Fruit fly (Drosophila melanogaster): ENCODE measurements around the gene CG17855.

The CG17855 gene

dm6 chr2L:9524915-9525314 is 15.4 kb upstream of the CG17855 start:
- TF ChIP-seq Sin3A (optimal IDR thresholded peaks at IDR 0.05) (no peak), ttk (optimal IDR thresholded peaks at IDR 0.05) (no peak), h (optimal IDR thresholded peaks at IDR 0.05) (no peak), Myc (optimal IDR thresholded peaks at IDR 0.05) (no peak), insv (optimal IDR thresholded peaks at IDR 0.05) (no peak), psq (optimal IDR thresholded peaks at IDR 0.05) (no peak)

DNA sequence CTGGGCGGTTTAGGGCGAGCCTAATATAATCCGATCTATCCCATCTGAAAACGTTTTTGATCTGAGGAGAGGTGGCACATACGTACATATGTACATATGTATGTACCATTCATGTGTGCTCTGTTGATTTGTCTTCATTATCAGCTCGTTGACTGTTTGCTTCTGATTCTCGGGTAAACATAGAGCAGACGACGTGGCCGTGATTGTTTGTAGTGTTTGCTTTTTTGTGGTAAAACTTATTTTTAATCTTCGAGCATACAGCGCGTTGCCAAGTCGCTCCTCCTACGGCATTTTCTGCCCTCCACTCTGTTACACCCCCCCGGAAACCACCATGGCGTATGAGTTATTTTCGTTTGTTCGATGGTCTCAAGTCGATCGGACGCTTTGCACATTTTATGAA is 14.6 kb upstream of the CG17855 start:
- no peak for TF ChIP-seq Myc (optimal IDR thresholded peaks at IDR 0.05)
- no peak for TF ChIP-seq h (optimal IDR thresholded peaks at IDR 0.05)
- TF ChIP-seq insv (optimal IDR thresholded peaks at IDR 0.05), result no peak
- no peak for TF ChIP-seq Sin3A (optimal IDR thresholded peaks at IDR 0.05)
- no peak for TF ChIP-seq ttk (optimal IDR thresholded peaks at IDR 0.05)
- no peak for TF ChIP-seq psq (optimal IDR thresholded peaks at IDR 0.05)

dm6 chr2L:9526518-9526917 is 13.8 kb upstream of the CG17855 start:
- no peak for TF ChIP-seq h (optimal IDR thresholded peaks at IDR 0.05)
- no peak for TF ChIP-seq psq (optimal IDR thresholded peaks at IDR 0.05)
- no peak for TF ChIP-seq ttk (optimal IDR thresholded peaks at IDR 0.05)
- no peak for TF ChIP-seq Sin3A (optimal IDR thresholded peaks at IDR 0.05)
- no peak for TF ChIP-seq insv (optimal IDR thresholded peaks at IDR 0.05)
- TF ChIP-seq Myc (optimal IDR thresholded peaks at IDR 0.05), result no peak

dm6 chr2L:9528215-9528614 is 12.1 kb upstream of the CG17855 start, which contains the start of gene CG31883:
Gene CG31883 (plus strand): TSS chr2L:9528515.
- TF ChIP-seq Sin3A (optimal IDR thresholded peaks at IDR 0.05) (no peak), h (optimal IDR thresholded peaks at IDR 0.05) (no peak), Myc (optimal IDR thresholded peaks at IDR 0.05) (no peak), ttk (optimal IDR thresholded peaks at IDR 0.05) (no peak), insv (optimal IDR thresholded peaks at IDR 0.05) (no peak), psq (optimal IDR thresholded peaks at IDR 0.05) (no peak)

DNA sequence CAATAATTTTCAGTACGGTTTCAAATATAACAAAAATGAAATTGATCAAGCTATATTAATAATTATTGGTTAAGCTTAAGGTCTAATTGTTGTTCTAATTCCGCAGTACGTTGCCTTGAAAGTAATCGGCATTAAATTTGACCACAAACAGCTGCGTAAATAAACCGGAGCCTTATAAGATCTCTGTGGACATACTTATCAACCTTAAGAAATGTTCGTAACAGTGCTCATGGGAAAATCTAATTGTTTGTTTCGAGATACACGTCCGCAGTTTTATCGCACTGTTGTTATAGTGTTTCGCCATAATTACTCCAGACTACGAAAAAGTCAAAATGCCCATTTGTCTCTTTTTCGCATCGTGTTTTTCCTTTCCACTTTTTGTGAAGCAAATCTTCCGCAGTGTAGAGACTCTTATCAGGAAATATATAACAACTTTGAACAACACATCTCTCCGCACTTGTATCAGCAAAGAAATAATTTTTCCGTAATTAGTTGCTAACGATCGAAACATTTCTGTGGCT is 10.4 kb upstream of the CG17855 start:
- TF ChIP-seq h (optimal IDR thresholded peaks at IDR 0.05) (no peak), insv (optimal IDR thresholded peaks at IDR 0.05) (no peak), ttk (optimal IDR thresholded peaks at IDR 0.05) (no peak), psq (optimal IDR thresholded peaks at IDR 0.05) (no peak), Sin3A (optimal IDR thresholded peaks at IDR 0.05) (no peak), Myc (optimal IDR thresholded peaks at IDR 0.05) (no peak)

DNA sequence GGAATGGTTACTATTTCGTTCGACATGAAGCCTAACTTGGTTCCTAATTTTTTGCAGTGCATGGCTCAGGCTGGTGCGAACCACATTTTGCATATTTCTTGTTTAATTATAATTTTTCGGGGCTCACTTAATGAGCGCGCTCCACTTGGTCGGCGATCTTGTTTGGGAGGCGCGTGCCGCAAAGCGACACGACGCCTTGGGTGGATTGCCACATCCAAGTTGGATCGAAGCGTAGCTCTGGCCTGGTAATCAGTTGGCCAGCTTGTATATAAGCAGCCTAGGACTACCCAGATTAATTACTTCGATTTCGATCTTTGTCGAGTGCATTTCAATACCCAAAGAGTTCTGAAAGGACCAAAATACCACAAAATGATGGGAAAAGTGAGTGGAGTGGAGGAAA is 2.3 kb downstream of the CG17855 start, which contains the start of gene Cpr30B:
Cpr30B (plus strand) TSS at position 301 of the 400 bp plus-strand sequence.
- no peak for TF ChIP-seq psq (optimal IDR thresholded peaks at IDR 0.05)
- TF ChIP-seq ttk (optimal IDR thresholded peaks at IDR 0.05), result no peak
- TF ChIP-seq insv (optimal IDR thresholded peaks at IDR 0.05), result no peak
- TF ChIP-seq h (optimal IDR thresholded peaks at IDR 0.05), result no peak
- TF ChIP-seq Sin3A (optimal IDR thresholded peaks at IDR 0.05), result no peak
- no peak for TF ChIP-seq Myc (optimal IDR thresholded peaks at IDR 0.05)

dm6 chr2L:9543871-9544270 is 3.5 kb downstream of the CG17855 start, which contains the start of gene CG13113:
Gene CG13113 (plus strand): TSS chr2L:9544171.
- TF ChIP-seq ttk (optimal IDR thresholded peaks at IDR 0.05) (no peak), h (optimal IDR thresholded peaks at IDR 0.05) (no peak), psq (optimal IDR thresholded peaks at IDR 0.05) (no peak), Myc (optimal IDR thresholded peaks at IDR 0.05) (no peak), insv (optimal IDR thresholded peaks at IDR 0.05) (no peak)

DNA sequence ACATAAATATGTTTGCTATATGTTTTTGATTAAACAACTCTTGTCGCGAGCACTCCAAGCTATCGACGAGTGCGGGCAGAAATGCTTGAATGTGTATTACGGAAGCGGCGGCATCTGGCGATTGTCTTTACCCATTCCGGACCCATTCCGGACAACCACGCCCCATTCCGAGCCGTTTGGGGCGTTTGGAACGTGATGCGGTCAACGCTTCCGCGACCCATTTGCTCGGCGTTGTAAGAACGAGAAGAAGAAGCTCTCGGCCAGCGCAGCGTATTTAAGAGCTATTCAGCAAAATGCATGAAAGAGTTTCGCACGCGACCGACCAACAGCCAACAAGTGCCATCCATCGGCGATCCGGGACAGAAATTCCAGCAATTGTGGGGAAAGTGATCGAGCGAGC is 5.2 kb downstream of the CG17855 start, which contains the start of gene CG13114:
CG13114 (plus strand) TSS at position 301 of the 400 bp plus-strand sequence.
- TF ChIP-seq h (optimal IDR thresholded peaks at IDR 0.05) (no peak), insv (optimal IDR thresholded peaks at IDR 0.05) (no peak), Myc (optimal IDR thresholded peaks at IDR 0.05) (no peak)

DNA sequence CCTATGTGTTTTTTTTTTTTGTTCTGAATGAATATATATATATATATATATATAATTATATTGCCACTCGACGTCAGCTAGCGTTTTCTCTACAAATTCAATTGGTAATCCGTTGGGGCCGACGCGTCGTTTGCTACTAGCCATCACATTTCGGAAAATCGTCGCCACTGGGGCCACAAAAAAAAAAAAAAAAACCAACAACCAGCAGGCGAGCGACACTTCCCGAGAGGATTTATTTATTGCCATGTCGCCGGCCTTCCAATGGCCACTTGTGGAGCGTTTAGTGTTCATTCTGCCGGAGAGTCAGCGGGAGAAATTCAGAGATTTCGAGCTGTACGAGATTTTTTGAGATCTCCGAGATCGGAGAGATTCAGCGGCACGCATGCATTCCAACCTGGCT is 10.6 kb downstream of the CG17855 start:
- TF ChIP-seq insv (optimal IDR thresholded peaks at IDR 0.05), result no peak

- TF ChIP-seq Sin3A (optimal IDR thresholded peaks at IDR 0.05), result no peak
- no peak for TF ChIP-seq Myc (optimal IDR thresholded peaks at IDR 0.05)
- TF ChIP-seq psq (optimal IDR thresholded peaks at IDR 0.05), result no peak
- TF ChIP-seq insv (optimal IDR thresholded peaks at IDR 0.05), result no peak
- no peak for TF ChIP-seq h (optimal IDR thresholded peaks at IDR 0.05)
These were observed 17.5 kb downstream of the CG17855 start for dm6 chr2L:9557858-9558257.

- no peak for TF ChIP-seq psq (optimal IDR thresholded peaks at IDR 0.05)
- TF ChIP-seq insv (optimal IDR thresholded peaks at IDR 0.05), result no peak
- TF ChIP-seq Sin3A (optimal IDR thresholded peaks at IDR 0.05), result no peak
- TF ChIP-seq ttk (optimal IDR thresholded peaks at IDR 0.05), result no peak
- TF ChIP-seq Myc (optimal IDR thresholded peaks at IDR 0.05), result no peak
- TF ChIP-seq h (optimal IDR thresholded peaks at IDR 0.05), result no peak
These were observed 19.8 kb downstream of the CG17855 start for dm6 chr2L:9560045-9560587.

DNA sequence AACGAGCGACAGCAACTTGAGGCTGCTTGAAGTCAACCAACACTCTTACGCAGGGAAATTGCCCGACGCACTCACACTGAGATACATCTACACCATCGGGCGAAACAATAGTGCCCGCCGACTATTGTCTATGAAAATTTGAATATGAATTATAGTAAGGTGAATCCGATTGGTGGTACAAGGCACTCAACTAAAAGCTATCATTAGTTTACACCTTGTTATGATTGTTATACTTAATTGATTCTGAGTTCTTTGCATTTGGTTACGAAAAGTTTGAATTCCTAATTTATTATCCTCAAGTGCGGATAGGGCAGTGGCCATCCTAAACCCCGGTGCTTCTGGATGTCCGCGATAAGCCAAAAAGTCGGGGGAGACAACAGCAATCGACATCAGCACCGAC is 22.4 kb downstream of the CG17855 start:
- TF ChIP-seq ttk (optimal IDR thresholded peaks at IDR 0.05), result no peak
- no peak for TF ChIP-seq Myc (optimal IDR thresholded peaks at IDR 0.05)
- TF ChIP-seq h (optimal IDR thresholded peaks at IDR 0.05), result no peak
- no peak for TF ChIP-seq psq (optimal IDR thresholded peaks at IDR 0.05)
- TF ChIP-seq insv (optimal IDR thresholded peaks at IDR 0.05), result no peak
- no peak for TF ChIP-seq Sin3A (optimal IDR thresholded peaks at IDR 0.05)

dm6 chr2L:9564527-9564926 is 24.2 kb downstream of the CG17855 start:
- TF ChIP-seq ttk (optimal IDR thresholded peaks at IDR 0.05) (no peak), psq (optimal IDR thresholded peaks at IDR 0.05) (no peak), Sin3A (optimal IDR thresholded peaks at IDR 0.05) (no peak), h (optimal IDR thresholded peaks at IDR 0.05) (no peak)
